Fruit fly (Drosophila melanogaster) whole organism, adult: ENCODE results near the gene Fum3.

Experiments used
- CG11617 ChIP-seq: fragments of 200-800 bp; sonication (Bioruptor generic); optimal IDR thresholded peaks from 2 replicates; lab custom pipeline; 2017; ENCODE audit warnings: mild to moderate bottlenecking, missing biosample characterization, missing genetic modification reagents, missing genetic modification characterization
- CG12768 ChIP-seq: fragments of 200-800 bp; sonication (Bioruptor generic); optimal IDR thresholded peaks from 2 replicates; lab custom pipeline; 2017; ENCODE audit warnings: missing biosample characterization, missing genetic modification characterization, mild to moderate bottlenecking, moderate library complexity, missing genetic modification reagents
- CG14711 ChIP-seq: fragments of 200-800 bp; sonication (Bioruptor generic); optimal IDR thresholded peaks from 2 replicates; lab custom pipeline; 2018; ENCODE audit warnings: missing biosample characterization, mild to moderate bottlenecking, missing genetic modification characterization, moderate library complexity
- CG1620 ChIP-seq: fragments of 200-800 bp; sonication (Bioruptor generic); optimal IDR thresholded peaks from 2 replicates; lab custom pipeline; 2016; ENCODE audit warnings: missing biosample characterization, missing genetic modification characterization
- CG33017 ChIP-seq: fragments of 200-800 bp; sonication (Bioruptor generic); optimal IDR thresholded peaks from 2 replicates; lab custom pipeline; 2018; ENCODE audit warnings: missing biosample characterization, mild to moderate bottlenecking, missing genetic modification characterization, moderate library complexity
- CG5204 ChIP-seq: fragments of 200-800 bp; sonication (Bioruptor generic); optimal IDR thresholded peaks from 2 replicates; lab custom pipeline; 2016; ENCODE audit warnings: missing biosample characterization, missing genetic modification characterization
- CG7045 ChIP-seq: fragments of 200-800 bp; sonication (Bioruptor generic); optimal IDR thresholded peaks from 2 replicates; lab custom pipeline; 2017; ENCODE audit warnings: missing biosample characterization, mild to moderate bottlenecking, missing genetic modification characterization
- CG7101 ChIP-seq: fragments of 200-800 bp; sonication (Bioruptor generic); optimal IDR thresholded peaks from 2 replicates; lab custom pipeline; 2018; ENCODE audit warnings: missing biosample characterization, mild to moderate bottlenecking, missing genetic modification characterization, moderate library complexity
- Clk ChIP-seq: fragments of 200-800 bp; sonication (Bioruptor generic); optimal IDR thresholded peaks from 2 replicates; lab custom pipeline; 2017; ENCODE audit warnings: missing biosample characterization, missing genetic modification characterization
- Crg-1 ChIP-seq: fragments of 200-800 bp; sonication (Bioruptor generic); optimal IDR thresholded peaks from 2 replicates; lab custom pipeline; 2016; ENCODE audit warnings: missing biosample characterization, missing genetic modification characterization
- Hr96 ChIP-seq: fragments of 200-800 bp; sonication (Bioruptor generic); optimal IDR thresholded peaks from 2 replicates; lab custom pipeline; 2016; ENCODE audit warnings: missing biosample characterization, missing genetic modification characterization
- Mnt ChIP-seq: fragments of 200-800 bp; sonication (Bioruptor generic); optimal IDR thresholded peaks from 2 replicates; lab custom pipeline; 2016; ENCODE audit warnings: missing biosample characterization, mild to moderate bottlenecking, missing genetic modification characterization
- bab1 ChIP-seq: fragments of 200-800 bp; sonication (Bioruptor generic); optimal IDR thresholded peaks from 3 replicates; lab custom pipeline; 2019; ENCODE audit warnings: missing biosample characterization, mild to moderate bottlenecking, missing genetic modification characterization, moderate library complexity
- cic ChIP-seq: fragments of 200-800 bp; sonication (Bioruptor generic); optimal IDR thresholded peaks from 2 replicates; lab custom pipeline; 2017; ENCODE audit warnings: missing biosample characterization, mild to moderate bottlenecking, missing genetic modification characterization, moderate library complexity
- cnc ChIP-seq, 2 experiments: fragments of >200 bp; optimal IDR thresholded peaks; 2 replicates each; lab custom pipeline; 2017
- kay ChIP-seq: fragments of 200-800 bp; sonication (Bioruptor generic); peaks from one replicate; lab custom pipeline; 2016; ENCODE audit warnings: missing biosample characterization, missing genetic modification characterization, borderline replicate concordance
- ovo ChIP-seq: fragments of 200-800 bp; sonication (Bioruptor generic); optimal IDR thresholded peaks from 2 replicates; lab custom pipeline; 2016; ENCODE audit warnings: missing biosample characterization, missing genetic modification characterization
- pad ChIP-seq: fragments of 200-800 bp; sonication (Bioruptor generic); optimal IDR thresholded peaks from 3 replicates; lab custom pipeline; 2017; ENCODE audit warnings: missing biosample characterization, missing genetic modification characterization, mild to moderate bottlenecking, moderate library complexity, missing genetic modification reagents
- tj ChIP-seq: fragments of 200-800 bp; sonication (Bioruptor generic); optimal IDR thresholded peaks from 3 replicates; lab custom pipeline; 2017; ENCODE audit warnings: missing biosample characterization, mild to moderate bottlenecking, missing genetic modification characterization, moderate library complexity
- toe ChIP-seq: fragments of 200-800 bp; sonication (Bioruptor generic); optimal IDR thresholded peaks from 2 replicates; lab custom pipeline; 2016; ENCODE audit warnings: missing biosample characterization, missing genetic modification characterization

The Fum3 gene

DNA sequence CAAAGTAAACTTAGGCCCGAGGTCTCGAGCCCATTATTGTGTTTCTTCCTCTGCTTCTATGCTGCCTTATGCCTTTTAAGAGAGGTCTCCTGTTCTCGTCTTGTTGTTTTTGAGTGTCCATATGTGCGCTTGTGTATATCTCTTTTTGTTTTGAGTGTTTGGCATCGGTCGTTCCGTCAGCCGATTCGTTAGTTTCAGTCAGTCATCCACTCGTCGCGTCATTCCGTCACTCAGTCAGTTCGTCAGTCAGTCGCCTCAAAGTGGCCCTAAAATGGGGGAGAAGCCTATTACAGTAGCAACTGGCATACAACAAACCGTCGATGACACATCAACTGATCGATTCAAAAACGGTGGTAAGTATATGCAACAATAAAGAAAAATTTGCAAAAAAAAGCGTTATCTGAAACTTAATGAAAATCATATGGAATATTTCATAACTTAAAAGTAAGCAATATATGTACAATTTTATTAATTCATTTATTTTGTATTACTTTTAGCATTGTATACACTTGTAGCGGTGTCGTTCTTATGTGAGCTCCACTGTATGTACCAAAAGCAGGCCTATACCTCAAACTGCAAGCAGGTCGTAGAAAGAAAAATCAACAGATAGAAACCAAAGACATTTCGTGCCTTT is 47.5 kb downstream of the Fum3 start:
- TF ChIP-seq cic (GFP tag; lab: Kevin White, UChicago): no peak
- TF ChIP-seq Mnt (GFP tag; lab: Kevin White, UChicago): no peak
- TF ChIP-seq pad: no peak
- no peak for TF ChIP-seq CG33017
- no peak for TF ChIP-seq Clk (GFP tag; lab: Kevin White, UChicago)
- no peak for TF ChIP-seq kay (GFP tag; lab: Kevin White, UChicago)
- TF ChIP-seq tj: no peak
- no peak for TF ChIP-seq toe
- TF ChIP-seq CG14711 (tag; lab: Kevin White, UChicago): no peak
- TF ChIP-seq bab1: no peak
- TF ChIP-seq CG5204: peak; percentile 23
- no peak for TF ChIP-seq CG1620 (GFP tag; lab: Kevin White, UChicago)
- TF ChIP-seq CG7101 (tag; lab: Kevin White, UChicago): peak; percentile 14
- TF ChIP-seq CG12768 (GFP tag; lab: Kevin White, UChicago): no peak
- peak; percentile 24 for TF ChIP-seq Hr96 (GFP tag; lab: Kevin White, UChicago)
- no peak for TF ChIP-seq cnc (optimal IDR thresholded peaks at IDR 0.05; lab: Kevin White, UChicago)
- TF ChIP-seq Crg-1 (GFP tag; lab: Kevin White, UChicago): no peak
- no peak for TF ChIP-seq CG11617
- no peak for TF ChIP-seq CG7045 (GFP tag; lab: Kevin White, UChicago)
- TF ChIP-seq ovo (GFP tag; lab: Kevin White, UChicago): no peak

DNA sequence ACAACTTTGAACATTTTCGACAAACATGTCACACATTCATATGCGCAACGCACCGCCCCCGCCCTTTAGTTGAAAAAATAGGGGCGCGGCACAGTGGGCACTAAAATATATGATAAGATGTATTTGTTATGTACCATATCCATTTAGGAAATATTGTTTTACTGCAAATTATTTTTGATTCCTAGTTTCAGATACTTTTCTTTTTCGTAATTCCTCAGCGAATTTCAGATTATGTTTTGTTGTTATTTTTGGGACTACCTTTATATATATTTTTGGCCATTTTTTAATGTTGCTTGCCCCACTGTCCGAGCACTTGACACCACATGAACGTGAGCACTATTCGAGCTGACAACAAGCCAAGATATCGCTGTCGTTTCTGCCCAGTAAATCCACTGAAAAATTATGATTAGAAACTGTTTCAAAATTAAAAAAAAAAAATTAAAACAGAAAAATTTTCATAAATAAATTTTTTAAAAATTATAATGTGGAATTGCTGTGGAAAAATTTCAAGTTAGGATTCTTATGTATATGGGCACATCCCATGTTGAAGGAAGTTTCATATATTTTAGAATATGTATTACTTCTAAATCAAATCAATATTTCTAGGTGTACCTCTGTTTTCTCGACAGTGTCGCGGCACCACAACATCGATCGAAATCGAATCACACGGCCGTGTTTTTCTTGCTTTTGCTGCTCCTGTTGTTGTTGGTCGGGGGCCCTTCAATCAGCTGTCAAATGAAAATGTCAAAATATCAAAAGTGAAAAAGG is 48.2 kb downstream of the Fum3 start:
- TF ChIP-seq ovo (GFP tag; lab: Kevin White, UChicago) (no peak), tj (peak; percentile 6)

DNA sequence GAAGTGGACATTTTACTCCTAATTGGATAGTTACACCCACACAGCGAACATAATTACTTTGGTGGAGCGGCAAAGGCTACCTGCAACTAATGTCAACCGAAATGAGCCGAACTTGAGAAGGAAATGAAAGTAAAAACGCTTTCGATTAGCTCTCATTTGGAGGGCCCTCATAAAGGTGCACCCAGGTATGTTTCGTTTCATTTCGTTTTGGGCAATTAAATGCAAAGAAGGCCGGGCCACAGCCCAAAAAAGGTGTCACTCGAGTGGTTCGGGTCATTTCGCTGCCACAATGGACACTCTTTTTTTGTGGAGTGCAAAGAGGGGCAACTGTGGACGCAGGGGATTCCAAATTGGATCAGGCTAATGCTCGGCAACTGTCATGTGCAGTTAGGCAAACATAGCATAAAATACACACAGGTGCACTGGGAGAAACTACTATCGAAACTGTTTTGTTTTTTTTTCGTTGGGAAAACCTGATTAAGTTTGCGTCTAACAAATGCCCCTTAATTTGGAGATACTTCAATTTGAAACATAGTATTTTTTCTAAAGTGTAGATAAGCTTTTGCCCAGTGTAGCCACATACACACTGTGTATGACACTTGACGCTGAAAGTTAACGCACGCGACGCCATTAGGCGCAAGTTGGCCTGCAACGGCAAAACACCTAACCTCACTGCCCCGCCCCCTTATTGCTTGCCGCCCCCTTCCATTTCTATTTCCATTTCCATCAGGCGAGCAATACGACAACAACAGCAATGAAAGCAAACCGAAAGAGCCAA is 49.0 kb downstream of the Fum3 start:
- TF ChIP-seq CG12768 (GFP tag; lab: Kevin White, UChicago) (no peak), bab1 (no peak), Mnt (GFP tag; lab: Kevin White, UChicago) (no peak), CG5204 (no peak), Crg-1 (GFP tag; lab: Kevin White, UChicago) (no peak), Hr96 (GFP tag; lab: Kevin White, UChicago) (no peak), toe (no peak), tj (no peak), CG7045 (GFP tag; lab: Kevin White, UChicago) (no peak), Clk (GFP tag; lab: Kevin White, UChicago) (no peak), CG11617 (no peak), cnc (optimal IDR thresholded peaks at IDR 0.05; lab: Kevin White, UChicago) (no peak), pad (no peak), CG14711 (tag; lab: Kevin White, UChicago) (no peak), kay (GFP tag; lab: Kevin White, UChicago) (no peak)

DNA sequence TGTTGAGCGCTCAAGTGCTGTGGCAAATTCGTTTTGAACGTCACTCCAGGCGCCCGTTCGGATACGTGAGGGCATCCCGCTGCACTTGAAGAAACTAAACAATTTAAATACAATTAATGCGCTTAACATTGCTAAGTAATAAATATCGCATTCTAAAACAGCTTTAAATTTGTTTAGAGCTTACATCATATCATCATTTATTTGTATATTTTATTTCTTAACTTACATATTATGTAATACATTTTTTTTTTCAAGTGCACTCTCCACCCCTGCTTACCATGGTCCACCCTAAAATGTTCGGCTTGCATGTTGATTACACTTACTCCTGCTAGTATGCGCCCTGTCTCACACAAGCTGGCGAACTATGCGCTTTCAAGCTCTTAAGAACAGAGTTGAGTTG is 50.3 kb downstream of the Fum3 start:
- TF ChIP-seq CG7045 (GFP tag; lab: Kevin White, UChicago): no peak
- no peak for TF ChIP-seq Hr96 (GFP tag; lab: Kevin White, UChicago)
- no peak for TF ChIP-seq bab1
- TF ChIP-seq cnc (optimal IDR thresholded peaks at IDR 0.05; lab: Kevin White, UChicago): no peak
- no peak for TF ChIP-seq kay (GFP tag; lab: Kevin White, UChicago)

DNA sequence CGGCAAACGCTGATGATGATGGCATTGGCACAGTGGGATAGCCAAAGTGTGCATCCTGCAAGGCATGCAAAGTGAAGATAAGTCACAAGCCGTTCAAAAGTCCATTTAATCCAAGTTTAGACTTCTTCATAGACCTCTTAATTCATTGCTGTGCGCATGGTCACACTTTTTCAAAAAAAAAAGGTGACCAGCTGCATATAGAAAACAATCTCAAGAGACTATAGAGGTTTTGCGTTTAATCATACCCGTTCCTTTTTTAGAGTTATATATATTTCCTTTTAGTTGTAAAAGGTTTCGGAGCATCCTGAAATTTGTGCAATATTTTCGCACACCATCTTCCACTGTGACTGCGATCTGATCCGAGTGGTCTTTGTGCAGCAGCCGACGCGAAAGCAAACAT is 51.2 kb downstream of the Fum3 start:
- TF ChIP-seq pad (no peak), bab1 (no peak), kay (GFP tag; lab: Kevin White, UChicago) (no peak), CG7045 (GFP tag; lab: Kevin White, UChicago) (no peak), Mnt (GFP tag; lab: Kevin White, UChicago) (no peak), ovo (GFP tag; lab: Kevin White, UChicago) (no peak), CG5204 (no peak), CG11617 (no peak)

DNA sequence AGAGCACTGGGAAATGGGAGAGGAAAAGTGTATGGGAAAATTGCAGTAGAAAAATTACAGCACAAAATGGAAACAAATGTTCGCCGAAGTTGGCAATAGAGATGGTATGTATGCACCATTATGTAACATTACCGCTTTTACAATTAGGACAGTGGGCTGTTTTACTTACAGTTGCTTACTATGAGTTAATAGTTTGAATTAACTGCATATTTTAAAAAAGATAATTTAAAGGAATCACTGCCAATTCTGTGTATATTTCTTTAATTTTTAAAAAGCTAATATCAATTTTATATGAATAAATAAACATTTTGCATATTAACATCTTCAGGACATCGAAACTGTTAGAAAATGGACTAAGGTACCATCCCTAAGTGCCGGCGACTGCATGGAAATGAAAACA is 52.0 kb downstream of the Fum3 start:
- TF ChIP-seq CG5204 (no peak), CG11617 (no peak), toe (no peak), cnc (optimal IDR thresholded peaks at IDR 0.05; lab: Kevin White, UChicago) (no peak), pad (no peak), Crg-1 (GFP tag; lab: Kevin White, UChicago) (no peak), CG12768 (GFP tag; lab: Kevin White, UChicago) (no peak), CG14711 (tag; lab: Kevin White, UChicago) (no peak), Hr96 (GFP tag; lab: Kevin White, UChicago) (no peak), cic (GFP tag; lab: Kevin White, UChicago) (no peak), bab1 (no peak), Clk (GFP tag; lab: Kevin White, UChicago) (no peak)
